1 fruit fly cellular context compared by ENCODE assay signal in the genomic region with DNA sequence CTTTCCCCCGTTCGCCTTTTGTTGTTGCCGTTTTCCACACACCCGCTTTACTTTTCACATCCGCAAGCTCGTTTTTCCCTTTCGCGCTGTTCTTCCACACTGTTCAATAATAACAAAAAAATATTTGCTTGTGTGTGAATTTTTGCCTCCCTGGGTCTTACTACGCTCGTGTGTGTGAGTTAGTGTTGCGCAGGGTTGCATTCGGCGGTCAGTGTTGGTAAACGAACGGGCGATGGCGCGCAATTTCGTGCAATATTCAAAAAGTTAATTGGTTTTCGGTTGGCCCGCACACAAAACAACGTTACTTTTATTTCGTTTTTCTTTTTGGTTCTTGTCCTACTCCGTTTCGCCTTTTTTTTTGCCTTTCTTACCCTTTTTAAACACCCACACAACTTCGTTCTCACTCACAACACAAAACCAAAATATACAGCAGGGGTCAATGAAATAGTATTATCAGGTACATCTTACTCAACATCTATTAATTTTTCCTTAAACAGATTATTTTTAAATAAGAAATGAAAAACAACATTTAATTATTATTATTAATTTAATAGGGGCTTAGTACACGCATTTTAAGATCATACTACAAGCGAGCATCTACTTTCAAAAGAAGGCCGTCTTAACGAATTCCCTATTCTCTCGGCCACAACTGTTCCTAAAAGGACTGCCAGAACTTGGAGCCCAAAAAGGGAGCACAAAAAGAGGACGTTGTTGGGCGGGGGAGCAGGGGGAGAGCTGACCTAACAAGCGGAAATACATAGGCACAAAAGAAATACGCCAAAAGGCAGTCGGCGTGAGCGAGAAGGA.
TF ChIP-seq lines count a peak whose summit lies in the region.

No protein-coding gene starts in this region.

TF ChIP-seq in whole organism, embryonic, 481 proteins besides CTCF, POLR2A, EP300 and RAD21 (continued from another document and continues in another):
- TF ChIP-seq CG31365 (tag; optimal IDR thresholded peaks at IDR 0.05; lab: Kevin White, UChicago) (no peak), CG13624 (GFP tag; optimal IDR thresholded peaks at IDR 0.05; lab: Kevin White, UChicago) (no peak), ttk (GFP tag; IDR thresholded peaks at IDR 0.05; lab: Robert Waterston, UW) (no peak), E2f2 (GFP tag; IDR thresholded peaks at IDR 0.05; lab: Robert Waterston, UW) (peak; percentile 94), CG10654 (GFP tag; optimal IDR thresholded peaks at IDR 0.05; lab: Kevin White, UChicago) (no peak), crol (GFP tag; IDR thresholded peaks at IDR 0.05; lab: Robert Waterston, UW) (no peak), Blimp-1 (GFP tag; optimal IDR thresholded peaks at IDR 0.05; lab: Kevin White, UChicago) (no peak), lab (GFP tag; optimal IDR thresholded peaks at IDR 0.05; lab: Kevin White, UChicago) (no peak), fd3F (GFP tag; optimal IDR thresholded peaks at IDR 0.05; lab: Kevin White, UChicago) (no peak), CG3281 (GFP tag; optimal IDR thresholded peaks at IDR 0.05; lab: Kevin White, UChicago) (no peak), cad (GFP tag; optimal IDR thresholded peaks at IDR 0.05; lab: Kevin White, UChicago) (no peak), CG6683 (GFP tag; optimal IDR thresholded peaks at IDR 0.05; lab: Kevin White, UChicago) (no peak), Meics (GFP tag; optimal IDR thresholded peaks at IDR 0.05; lab: Kevin White, UChicago) (no peak), CG10979 (tag; optimal IDR thresholded peaks at IDR 0.05; lab: Kevin White, UChicago) (no peak), CG34376 (GFP tag; optimal IDR thresholded peaks at IDR 0.05; lab: Kevin White, UChicago) (no peak), CG31224 (GFP tag; IDR thresholded peaks at IDR 0.05; lab: Robert Waterston, UW) (no peak), Hr39 (optimal IDR thresholded peaks at IDR 0.05; lab: Kevin White, UChicago) (no peak), nau (GFP tag; optimal IDR thresholded peaks at IDR 0.05; lab: Kevin White, UChicago) (peak; percentile 21), kah (GFP tag; optimal IDR thresholded peaks at IDR 0.05; lab: Kevin White, UChicago) (no peak), CG3163 (GFP tag; optimal IDR thresholded peaks at IDR 0.05; lab: Kevin White, UChicago) (peak; percentile 33), Nf-YA (GFP tag; IDR thresholded peaks at IDR 0.05; lab: Robert Waterston, UW) (no peak), CG7556 (GFP tag; optimal IDR thresholded peaks at IDR 0.05; lab: Kevin White, UChicago) (no peak), CG14965 (GFP tag; optimal IDR thresholded peaks at IDR 0.05; lab: Kevin White, UChicago; ENCODE audit: borderline replicate concordance) (no peak), sc (optimal IDR thresholded peaks at IDR 0.05; lab: Kevin White, UChicago) (no peak), sc (GFP tag; optimal IDR thresholded peaks at IDR 0.05; lab: Kevin White, UChicago) (no peak), sima (GFP tag; optimal IDR thresholded peaks at IDR 0.05; lab: Kevin White, UChicago) (no peak), CG18262 (tag; optimal IDR thresholded peaks at IDR 0.05; lab: Kevin White, UChicago) (no peak), dysf (GFP tag; IDR thresholded peaks at IDR 0.05; lab: Robert Waterston, UW) (no peak), caup (GFP tag; optimal IDR thresholded peaks at IDR 0.05; lab: Kevin White, UChicago; ENCODE audit: severe bottlenecking) (no peak), otp (GFP tag; IDR thresholded peaks at IDR 0.05; lab: Robert Waterston, UW) (0 out of 3 replicates have a peak, but pooled peaks have one; percentile 4), CG4820 (GFP tag; optimal IDR thresholded peaks at IDR 0.05; lab: Kevin White, UChicago) (no peak), Stat92E (GFP tag; optimal IDR thresholded peaks at IDR 0.05; lab: Kevin White, UChicago) (no peak), crc (GFP tag; optimal IDR thresholded peaks at IDR 0.05; lab: Kevin White, UChicago) (no peak), vfl (GFP tag; optimal IDR thresholded peaks at IDR 0.05; lab: Kevin White, UChicago) (peak; percentile 24), CG17802 (tag; optimal IDR thresholded peaks at IDR 0.05; lab: Kevin White, UChicago) (no peak), CG15073 (GFP tag; optimal IDR thresholded peaks at IDR 0.05; lab: Kevin White, UChicago) (no peak), CG10959 (GFP tag; IDR thresholded peaks at IDR 0.05; lab: Robert Waterston, UW) (no peak), ab (GFP tag; optimal IDR thresholded peaks at IDR 0.05; lab: Kevin White, UChicago) (no peak), CG8765 (GFP tag; IDR thresholded peaks at IDR 0.05; lab: Robert Waterston, UW) (no peak), CG7786 (GFP tag; optimal IDR thresholded peaks at IDR 0.05; lab: Kevin White, UChicago) (peak; percentile 32), pho (GFP tag; optimal IDR thresholded peaks at IDR 0.05; lab: Kevin White, UChicago) (peak; percentile 45), CG9797 (GFP tag; optimal IDR thresholded peaks at IDR 0.05; lab: Kevin White, UChicago) (peak; percentile 6), CG6854 (GFP tag; optimal IDR thresholded peaks at IDR 0.05; lab: Kevin White, UChicago) (no peak), CG32532 (GFP tag; IDR thresholded peaks at IDR 0.05; lab: Robert Waterston, UW) (no peak; the same call in 1 of the 2 replicates), CG18764 (GFP tag; optimal IDR thresholded peaks at IDR 0.05; lab: Kevin White, UChicago) (no peak), CG16815 (GFP tag; optimal IDR thresholded peaks at IDR 0.05; lab: Kevin White, UChicago) (no peak), CG11093 (GFP tag; IDR thresholded peaks at IDR 0.05; lab: Robert Waterston, UW) (no peak), CG10565 (GFP tag; optimal IDR thresholded peaks at IDR 0.05; lab: Kevin White, UChicago) (no peak), Opbp (GFP tag; IDR thresholded peaks at IDR 0.05; lab: Robert Waterston, UW; ENCODE audit: partially characterized antibody) (peak; percentile 29; the same call in 1 of the 3 replicates), Poxn (GFP tag; IDR thresholded peaks at IDR 0.05; lab: Robert Waterston, UW) (no peak), CG9727 (GFP tag; optimal IDR thresholded peaks at IDR 0.05; lab: Kevin White, UChicago) (no peak), h (optimal IDR thresholded peaks at IDR 0.05; lab: Kevin White, UChicago) (no peak), CG9876 (GFP tag; optimal IDR thresholded peaks at IDR 0.05; lab: Kevin White, UChicago) (peak; percentile 4), Tbp (GFP tag; optimal IDR thresholded peaks at IDR 0.05; lab: Kevin White, UChicago) (no peak), ranshi (GFP tag; IDR thresholded peaks at IDR 0.05; lab: Robert Waterston, UW) (no peak), H15 (GFP tag; IDR thresholded peaks at IDR 0.05; lab: Robert Waterston, UW) (no peak), Dll (GFP tag; IDR thresholded peaks at IDR 0.05; lab: Robert Waterston, UW; ENCODE audit: partially characterized antibody) (peak; percentile 25; the same call in 2 of the 4 replicates), CG3726 (GFP tag; IDR thresholded peaks at IDR 0.05; lab: Robert Waterston, UW) (no peak), Hey (tag; optimal IDR thresholded peaks at IDR 0.05; lab: Kevin White, UChicago) (no peak), CG11504 (tag; optimal IDR thresholded peaks at IDR 0.05; lab: Kevin White, UChicago) (no peak), CG6791 (GFP tag; IDR thresholded peaks at IDR 0.05; lab: Robert Waterston, UW; ENCODE audit: partially characterized antibody) (peak; percentile 51; the same call in 1 of the 3 replicates), Sin3A (optimal IDR thresholded peaks at IDR 0.05; lab: Kevin White, UChicago) (peak; percentile 46), ase (GFP tag; IDR thresholded peaks at IDR 0.05; lab: Robert Waterston, UW) (no peak), gfzf (GFP tag; optimal IDR thresholded peaks at IDR 0.05; lab: Kevin White, UChicago) (peak; percentile 12), jumu (GFP tag; optimal IDR thresholded peaks at IDR 0.05; lab: Kevin White, UChicago) (peak; percentile 34), vvl (GFP tag; IDR thresholded peaks at IDR 0.05; lab: Robert Waterston, UW) (no peak; the same call in 1 of the 2 replicates), CG1832 (GFP tag; optimal IDR thresholded peaks at IDR 0.05; lab: Kevin White, UChicago) (no peak), dpn (GFP tag; optimal IDR thresholded peaks at IDR 0.05; lab: Kevin White, UChicago) (peak in 1 of 2 experiments; percentile 50), HHEX (GFP tag; optimal IDR thresholded peaks at IDR 0.05; lab: Kevin White, UChicago) (no peak), CG10274 (GFP tag; optimal IDR thresholded peaks at IDR 0.05; lab: Kevin White, UChicago) (no peak), CG9817 (tag; optimal IDR thresholded peaks at IDR 0.05; lab: Kevin White, UChicago) (no peak), Deaf1 (tag; optimal IDR thresholded peaks at IDR 0.05; lab: Kevin White, UChicago) (no peak), esg (GFP tag; conservative IDR thresholded peaks at IDR 0.05; lab: Robert Waterston, UW) (no peak), pros (GFP tag; optimal IDR thresholded peaks at IDR 0.05; lab: Kevin White, UChicago) (no peak), CG4854 (GFP tag; optimal IDR thresholded peaks at IDR 0.05; lab: Kevin White, UChicago) (no peak), HLHmδ (GFP tag; optimal IDR thresholded peaks at IDR 0.05; lab: Kevin White, UChicago) (peak; percentile 59), mam (GFP tag; optimal IDR thresholded peaks at IDR 0.05; lab: Kevin White, UChicago) (peak; percentile 38), CG2129 (GFP tag; IDR thresholded peaks at IDR 0.05; lab: Robert Waterston, UW; ENCODE audit: partially characterized antibody) (no peak), stwl (tag; optimal IDR thresholded peaks at IDR 0.05; lab: Kevin White, UChicago) (peak; percentile 59), B-H2 (GFP tag; optimal IDR thresholded peaks at IDR 0.05; lab: Kevin White, UChicago) (peak; percentile 29), CG18011 (GFP tag; optimal IDR thresholded peaks at IDR 0.05; lab: Kevin White, UChicago) (no peak), CrebB (tag; optimal IDR thresholded peaks at IDR 0.05; lab: Kevin White, UChicago) (no peak), CG11085 (GFP tag; IDR thresholded peaks at IDR 0.05; lab: Robert Waterston, UW) (0 out of 2 replicates have a peak, but pooled peaks have one; percentile 8), CG3995 (GFP tag; optimal IDR thresholded peaks at IDR 0.05; lab: Kevin White, UChicago) (no peak), luna (GFP tag; optimal IDR thresholded peaks at IDR 0.05; lab: Kevin White, UChicago) (no peak), CG12942 (GFP tag; optimal IDR thresholded peaks at IDR 0.05; lab: Kevin White, UChicago) (no peak), ci (GFP tag; IDR thresholded peaks at IDR 0.05; lab: Robert Waterston, UW) (peak; percentile 59; the same call in 2 of the 3 replicates), toy (GFP tag; IDR thresholded peaks at IDR 0.05; lab: Robert Waterston, UW) (no peak), CG34422 (GFP tag; IDR thresholded peaks at IDR 0.05; lab: Robert Waterston, UW) (peak; percentile 23; the same call in 1 of the 3 replicates), Asciz (GFP tag; optimal IDR thresholded peaks at IDR 0.05; lab: Kevin White, UChicago) (no peak), zen2 (GFP tag; IDR thresholded peaks at IDR 0.05; lab: Robert Waterston, UW; ENCODE audit: partially characterized antibody) (no peak), CG17361 (GFP tag; IDR thresholded peaks at IDR 0.05; lab: Robert Waterston, UW) (no peak; the same call in 2 of the 3 replicates), CG10321 (GFP tag; IDR thresholded peaks at IDR 0.05; lab: Robert Waterston, UW) (peak; percentile 16; the same call in 1 of the 2 replicates), hbn (GFP tag; IDR thresholded peaks at IDR 0.05; lab: Robert Waterston, UW; ENCODE audit: partially characterized antibody) (0 out of 2 replicates have a peak, but pooled peaks have one; percentile 26), sna (GFP tag; IDR thresholded peaks at IDR 0.05; lab: Robert Waterston, UW; ENCODE audit: partially characterized antibody) (no peak; the same call in 1 of the 2 replicates), Ada2b (GFP tag; IDR thresholded peaks at IDR 0.05; lab: Robert Waterston, UW) (no peak), CG4404 (GFP tag; IDR thresholded peaks at IDR 0.05; lab: Robert Waterston, UW) (no peak; the same call in 1 of the 2 replicates), PHDP (tag; optimal IDR thresholded peaks at IDR 0.05; lab: Kevin White, UChicago) (no peak), Six4 (GFP tag; optimal IDR thresholded peaks at IDR 0.05; lab: Kevin White, UChicago) (no peak), Dip3 (GFP tag; optimal IDR thresholded peaks at IDR 0.05; lab: Kevin White, UChicago) (peak; percentile 17), sqz (GFP tag; optimal IDR thresholded peaks at IDR 0.05; lab: Kevin White, UChicago) (no peak), odd (GFP tag; optimal IDR thresholded peaks at IDR 0.05; lab: Kevin White, UChicago) (no peak), CG12071 (GFP tag; optimal IDR thresholded peaks at IDR 0.05; lab: Kevin White, UChicago) (no peak), tx (GFP tag; optimal IDR thresholded peaks at IDR 0.05; lab: Kevin White, UChicago) (no peak), bigmax (GFP tag; optimal IDR thresholded peaks at IDR 0.05; lab: Kevin White, UChicago) (no peak), CG10147 (GFP tag; optimal IDR thresholded peaks at IDR 0.05; lab: Kevin White, UChicago) (peak; percentile 56), Xrp1 (GFP tag; IDR thresholded peaks at IDR 0.05; lab: Robert Waterston, UW) (no peak), HmgD (GFP tag; optimal IDR thresholded peaks at IDR 0.05; lab: Kevin White, UChicago) (no peak), Chrac-16 (GFP tag; optimal IDR thresholded peaks at IDR 0.05; lab: Kevin White, UChicago) (no peak), CG8944 (GFP tag; optimal IDR thresholded peaks at IDR 0.05; lab: Kevin White, UChicago) (no peak), shn (GFP tag; optimal IDR thresholded peaks at IDR 0.05; lab: Kevin White, UChicago) (peak; percentile 32), nom (GFP tag; optimal IDR thresholded peaks at IDR 0.05; lab: Kevin White, UChicago) (peak; percentile 77), lbe (GFP tag; optimal IDR thresholded peaks at IDR 0.05; lab: Kevin White, UChicago) (no peak), tna (GFP tag; IDR thresholded peaks at IDR 0.05; lab: Robert Waterston, UW; ENCODE audit: partially characterized antibody) (no peak), chm (GFP tag; IDR thresholded peaks at IDR 0.05; lab: Robert Waterston, UW) (peak; percentile 74), CG13296 (GFP tag; optimal IDR thresholded peaks at IDR 0.05; lab: Kevin White, UChicago) (no peak), CG34224 (GFP tag; IDR thresholded peaks at IDR 0.05; lab: Robert Waterston, UW; ENCODE audit: partially characterized antibody) (no peak), CG14860 (GFP tag; IDR thresholded peaks at IDR 0.05; lab: Robert Waterston, UW; ENCODE audit: partially characterized antibody) (no peak), emc (GFP tag; optimal IDR thresholded peaks at IDR 0.05; lab: Kevin White, UChicago) (peak; percentile 14), Max (GFP tag; optimal IDR thresholded peaks at IDR 0.05; lab: Kevin White, UChicago) (no peak), CG10267 (tag; optimal IDR thresholded peaks at IDR 0.05; lab: Kevin White, UChicago) (peak; percentile 95), Oaz (GFP tag; IDR thresholded peaks at IDR 0.05; lab: Robert Waterston, UW) (no peak)
